Worm (Caenorhabditis elegans): ENCODE data around the gene F01D4.5.

The F01D4.5 gene

ce11 chrIV:10467347-10467746, 16.1 kb downstream of the F01D4.5 start:
- TF ChIP-seq ztf-11 (tag; optimal IDR thresholded peaks at IDR 0.05) (no peak), nhr-76 (tag; optimal IDR thresholded peaks at IDR 0.05) (no peak), nhr-12 (tag; optimal IDR thresholded peaks at IDR 0.05) (no peak), nhr-47 (tag; optimal IDR thresholded peaks at IDR 0.05) (no peak), jun-1 (tag; optimal IDR thresholded peaks at IDR 0.05) (no peak)

- TF ChIP-seq lsy-2 (tag; optimal IDR thresholded peaks at IDR 0.05) (peak in 1 of 2 experiments; percentile 19), elt-2 (tag; optimal IDR thresholded peaks at IDR 0.05) (peak; percentile 6), nhr-19 (GFP tag; conservative IDR thresholded peaks at IDR 0.05) (no peak)
Observed at ce11 chrIV:10466398-10466797, 17.1 kb downstream of the F01D4.5 start.

- no peak for TF ChIP-seq sptf-1 (tag; optimal IDR thresholded peaks at IDR 0.05)
- TF ChIP-seq nhr-90 (tag; optimal IDR thresholded peaks at IDR 0.05; ENCODE audit: poor library complexity) = no peak
- no peak for TF ChIP-seq mdl-1 (tag; optimal IDR thresholded peaks at IDR 0.05)
- TF ChIP-seq sox-4 (tag; optimal IDR thresholded peaks at IDR 0.05) = no peak
- TF ChIP-seq fos-1 (tag; optimal IDR thresholded peaks at IDR 0.05) = no peak
- no peak for TF ChIP-seq vab-15 (tag; optimal IDR thresholded peaks at IDR 0.05)
- no peak for TF ChIP-seq mab-9 (GFP tag; IDR thresholded peaks at IDR 0.05)
- no peak for TF ChIP-seq pqm-1 (tag; optimal IDR thresholded peaks at IDR 0.05)
- TF ChIP-seq ces-1 (GFP tag; optimal IDR thresholded peaks at IDR 0.05) = no peak
- no peak for TF ChIP-seq tlp-1 (tag; optimal IDR thresholded peaks at IDR 0.05)
- TF ChIP-seq lsy-2 (tag; optimal IDR thresholded peaks at IDR 0.05) = no peak
- no peak for TF ChIP-seq zip-4 (GFP tag; optimal IDR thresholded peaks at IDR 0.05)
- no peak for TF ChIP-seq C16A3.4 (tag; optimal IDR thresholded peaks at IDR 0.05)
- no peak for TF ChIP-seq F16B12.6 (tag; optimal IDR thresholded peaks at IDR 0.05)
Observed at ce11 chrIV:10465764-10466163, 17.7 kb downstream of the F01D4.5 start.

- TF ChIP-seq elt-2 (tag; optimal IDR thresholded peaks at IDR 0.05) (peak; percentile 60), ceh-90 (tag; optimal IDR thresholded peaks at IDR 0.05) (no peak)
Observed at ce11 chrIV:10463987-10464638, 19.3 kb downstream of the F01D4.5 start, which contains the start of gene ugt-43. ugt-43 (plus strand) TSS chrIV:10464588.

- TF ChIP-seq isw-1 (GFP tag; IDR thresholded peaks at IDR 0.05) (no peak), nhr-71 (tag; optimal IDR thresholded peaks at IDR 0.05) (peak; percentile 43), elt-2 (tag; optimal IDR thresholded peaks at IDR 0.05) (peak; percentile 99), lin-35 (GFP tag; optimal IDR thresholded peaks at IDR 0.05) (peak in 1 of 2 experiments; percentile 21), nhr-20 (tag; optimal IDR thresholded peaks at IDR 0.05) (peak; percentile 51), nhr-90 (tag; optimal IDR thresholded peaks at IDR 0.05; ENCODE audit: poor library complexity) (peak; percentile 42), nhr-19 (GFP tag; conservative IDR thresholded peaks at IDR 0.05) (no peak)
Observed at ce11 chrIV:10463127-10463526, 20.3 kb downstream of the F01D4.5 start.

- TF ChIP-seq nhr-84 (tag; optimal IDR thresholded peaks at IDR 0.05) (no peak), egl-27 (tag; optimal IDR thresholded peaks at IDR 0.05) (no peak), swsn-7 (tag; optimal IDR thresholded peaks at IDR 0.05) (no peak), hlh-4 (tag; optimal IDR thresholded peaks at IDR 0.05) (no peak), grh-1 (GFP tag; IDR thresholded peaks at IDR 0.05) (no peak), dpl-1 (GFP tag; optimal IDR thresholded peaks at IDR 0.05) (no peak), skn-1 (tag; optimal IDR thresholded peaks at IDR 0.05) (no peak), Y116A8C.19 (tag; optimal IDR thresholded peaks at IDR 0.05; ENCODE audit: borderline replicate concordance) (no peak), snpc-4 (tag; optimal IDR thresholded peaks at IDR 0.05) (no peak), pag-3 (tag; optimal IDR thresholded peaks at IDR 0.05; ENCODE audit: borderline replicate concordance, insufficient read depth) (no peak), mdl-1 (tag; optimal IDR thresholded peaks at IDR 0.05) (no peak), elt-2 (tag; optimal IDR thresholded peaks at IDR 0.05) (no peak), fkh-10 (GFP tag; optimal IDR thresholded peaks at IDR 0.05) (no peak), nhr-28 (tag; optimal IDR thresholded peaks at IDR 0.05) (no peak), aly-2 (tag; optimal IDR thresholded peaks at IDR 0.05) (no peak), C04F5.9 (tag; optimal IDR thresholded peaks at IDR 0.05) (no peak), rnt-1 (tag; optimal IDR thresholded peaks at IDR 0.05) (no peak)
Observed at ce11 chrIV:10462608-10463007, 20.8 kb downstream of the F01D4.5 start.
